Worm (Caenorhabditis elegans) whole organism, young adult: ENCODE measurements around the gene heh-1.

Experiments used
- B0336.3 ChIP-seq: fragments of 200-800 bp; sonication (Bioruptor generic); IDR thresholded peaks from 2 replicates; pipeline ENCODE4 v1.3.6; 2022; ENCODE audit warnings: missing genetic modification characterization, missing compliant biosample characterization
- C06A6.2 ChIP-seq: fragments of 200-800 bp; sonication (Bioruptor generic); conservative IDR thresholded peaks from 2 replicates; pipeline ENCODE4 v1.3.6; 2022; ENCODE audit warnings: missing genetic modification characterization, missing compliant biosample characterization
- ama-1 ChIP-seq, 3 experiments: fragments of 150-350 bp in 1 of 3; sonication (generic microtip) in 2 of 3; optimal IDR thresholded peaks; 2 replicates each; lab custom pipeline; 2014 to 2018; ENCODE audit warnings: missing biosample characterization in 2 of 3, missing genetic modification characterization in 2 of 3, missing genetic modification reagents in 2 of 3
- ceh-27 ChIP-seq: fragments of 200-800 bp; sonication (Bioruptor generic); optimal IDR thresholded peaks from 2 replicates; lab custom pipeline; 2018; ENCODE audit warnings: mild to moderate bottlenecking, missing genetic modification characterization, moderate library complexity, missing compliant biosample characterization
- chd-7 ChIP-seq: sonication (generic microtip); optimal IDR thresholded peaks from 2 replicates; lab custom pipeline; 2016; ENCODE audit warnings: mild to moderate bottlenecking, missing genetic modification characterization, moderate library complexity, missing compliant biosample characterization
- fkh-3 ChIP-seq: sonication (generic microtip); optimal IDR thresholded peaks from 2 replicates; lab custom pipeline; 2016; ENCODE audit warnings: mild to moderate bottlenecking, missing genetic modification characterization, missing compliant biosample characterization
- nhr-120 ChIP-seq: fragments of 200-800 bp; sonication (Bioruptor generic); IDR thresholded peaks from 2 replicates; pipeline ENCODE4 v1.3.6; 2022; ENCODE audit warnings: missing genetic modification characterization, missing compliant biosample characterization
- nhr-27 ChIP-seq: fragments of 200-800 bp; sonication (Bioruptor generic); optimal IDR thresholded peaks from 2 replicates; lab custom pipeline; 2018; ENCODE audit warnings: mild to moderate bottlenecking, missing genetic modification characterization, moderate library complexity, missing compliant biosample characterization
- unc-62 ChIP-seq: fragments of 150-350 bp; optimal IDR thresholded peaks from 2 replicates; lab custom pipeline; 2014; ENCODE audit warnings: missing biosample characterization, missing genetic modification reagents, missing genetic modification characterization

ce11 chrIII:3241361-3241760 lies 42.0 kb upstream of the heh-1 start:
- TF ChIP-seq B0336.3 (GFP tag; lab: Robert Waterston, UW), result no peak
- no peak for TF ChIP-seq nhr-27 (tag; lab: Kevin White, UChicago)
- TF ChIP-seq C06A6.2, result no peak
- no peak for TF ChIP-seq unc-62 (GFP tag; lab: Kevin White, UChicago)
- no peak for TF ChIP-seq chd-7 (tag; lab: Kevin White, UChicago)
- TF ChIP-seq ama-1 (optimal IDR thresholded peaks at IDR 0.05; lab: Kevin White, UChicago), result no peak
- no peak for TF ChIP-seq ama-1 (GFP tag; optimal IDR thresholded peaks at IDR 0.05; lab: Kevin White, UChicago)
- no peak for TF ChIP-seq nhr-120 (GFP tag; lab: Robert Waterston, UW)
- TF ChIP-seq fkh-3, result no peak
- TF ChIP-seq ceh-27 (GFP tag; lab: Kevin White, UChicago), result no peak
